Worm (Caenorhabditis elegans) whole organism, mixed stage, embryonic: ENCODE data around the gene nspe-4.
"Not testable (repeated sequence)": the region's sequence is repeated elsewhere in the genome, so short reads cannot be mapped to it uniquely, and the experiment has no call there.

Source experiments
- M03D4.4 ChIP-seq: sonication (generic microtip); optimal IDR thresholded peaks from 2 replicates; lab custom pipeline; 2017; ENCODE audit warnings: mild to moderate bottlenecking, missing genetic modification characterization, missing compliant biosample characterization
- bed-3 ChIP-seq: fragments of 200-800 bp; sonication (Bioruptor generic); optimal IDR thresholded peaks from 3 replicates; lab custom pipeline; 2018; ENCODE audit warnings: mild to moderate bottlenecking, missing genetic modification characterization, moderate library complexity, missing compliant biosample characterization
- ceh-43 ChIP-seq: fragments of 200-800 bp; sonication (Bioruptor generic); optimal IDR thresholded peaks from 2 replicates; lab custom pipeline; 2018; ENCODE audit warnings: mild to moderate bottlenecking, missing genetic modification characterization, moderate library complexity, missing compliant biosample characterization
- ceh-83 ChIP-seq: fragments of 200-800 bp; sonication (Bioruptor generic); optimal IDR thresholded peaks from 2 replicates; lab custom pipeline; 2018; ENCODE audit warnings: mild to moderate bottlenecking, missing genetic modification characterization, missing compliant biosample characterization
- ces-1 ChIP-seq: fragments of 150-350 bp; optimal IDR thresholded peaks from 2 replicates; lab custom pipeline; 2014; ENCODE audit warnings: missing biosample characterization, missing genetic modification reagents, missing genetic modification characterization
- cnd-1 ChIP-seq: fragments of 200-800 bp; sonication (Bioruptor generic); optimal IDR thresholded peaks from 2 replicates; lab custom pipeline; 2018; ENCODE audit warnings: mild to moderate bottlenecking, missing genetic modification characterization, missing compliant biosample characterization
- drap-1 ChIP-seq: fragments of 200-800 bp; sonication (Bioruptor generic); optimal IDR thresholded peaks from 3 replicates; lab custom pipeline; 2018; ENCODE audit warnings: mild to moderate bottlenecking, missing genetic modification characterization, missing compliant biosample characterization
- elt-1 ChIP-seq: sonication (generic microtip); optimal IDR thresholded peaks from 2 replicates; lab custom pipeline; 2017; ENCODE audit warnings: missing genetic modification characterization, mild to moderate bottlenecking, missing compliant biosample characterization, antibody characterized with exemption, moderate library complexity, borderline replicate concordance; ENCODE audit not compliant: insufficient read depth
- elt-3 ChIP-seq: fragments of 150-350 bp; optimal IDR thresholded peaks from 2 replicates; lab custom pipeline; 2014; ENCODE audit warnings: missing biosample characterization, missing genetic modification characterization
- flh-1 ChIP-seq: fragments of 200-800 bp; sonication (Bioruptor generic); optimal IDR thresholded peaks from 2 replicates; lab custom pipeline; 2018; ENCODE audit warnings: mild to moderate bottlenecking, missing genetic modification characterization, moderate library complexity, missing compliant biosample characterization
- ham-2 ChIP-seq: fragments of 200-800 bp; sonication (Bioruptor generic); optimal IDR thresholded peaks from 2 replicates; lab custom pipeline; 2018; ENCODE audit warnings: mild to moderate bottlenecking, missing genetic modification characterization, missing compliant biosample characterization
- hlh-1 ChIP-seq: fragments of 150-350 bp; optimal IDR thresholded peaks from 2 replicates; lab custom pipeline; 2014; ENCODE audit warnings: missing biosample characterization, missing genetic modification reagents, missing genetic modification characterization
- lin-32 ChIP-seq: fragments of 200-800 bp; sonication (Bioruptor generic); optimal IDR thresholded peaks from 2 replicates; lab custom pipeline; 2018; ENCODE audit warnings: mild to moderate bottlenecking, missing genetic modification characterization, missing compliant biosample characterization
- lsy-2 ChIP-seq: fragments of 150-350 bp; optimal IDR thresholded peaks from 2 replicates; lab custom pipeline; 2014; ENCODE audit warnings: missing biosample characterization, missing genetic modification characterization
- mab-5 ChIP-seq: fragments of 150-350 bp; optimal IDR thresholded peaks from 2 replicates; lab custom pipeline; 2014; ENCODE audit warnings: missing biosample characterization, missing genetic modification characterization
- mep-1 ChIP-seq: fragments of 150-350 bp; optimal IDR thresholded peaks from 2 replicates; lab custom pipeline; 2017; ENCODE audit warnings: missing biosample characterization, missing genetic modification reagents, missing genetic modification characterization, inconsistent platforms
- mls-2 ChIP-seq: sonication (generic microtip); optimal IDR thresholded peaks from 2 replicates; lab custom pipeline; 2016; ENCODE audit warnings: mild to moderate bottlenecking, missing genetic modification characterization, moderate library complexity, missing compliant biosample characterization
- nhr-12 ChIP-seq: fragments of 150-350 bp; optimal IDR thresholded peaks from 2 replicates; lab custom pipeline; 2014; ENCODE audit warnings: missing biosample characterization, missing genetic modification characterization
- nhr-2 ChIP-seq: fragments of 150-350 bp; optimal IDR thresholded peaks from 2 replicates; lab custom pipeline; 2014; ENCODE audit warnings: missing biosample characterization, missing genetic modification characterization
- nhr-28 ChIP-seq: fragments of 150-350 bp; optimal IDR thresholded peaks from 2 replicates; lab custom pipeline; 2014; ENCODE audit warnings: missing biosample characterization, missing genetic modification characterization
- nhr-76 ChIP-seq: sonication (generic microtip); optimal IDR thresholded peaks from 2 replicates; lab custom pipeline; 2017; ENCODE audit warnings: missing biosample characterization, missing genetic modification characterization
- pha-4 ChIP-seq: fragments of 150-350 bp; optimal IDR thresholded peaks from 2 replicates; lab custom pipeline; 2018; ENCODE audit warnings: missing biosample characterization, missing genetic modification reagents, missing genetic modification characterization
- sem-2 ChIP-seq: fragments of 200-800 bp; sonication (Bioruptor generic); optimal IDR thresholded peaks from 2 replicates; lab custom pipeline; 2018; ENCODE audit warnings: mild to moderate bottlenecking, missing genetic modification characterization, missing compliant biosample characterization
- snpc-4 ChIP-seq: fragments of 150-350 bp; optimal IDR thresholded peaks from 2 replicates; lab custom pipeline; 2014; ENCODE audit warnings: missing biosample characterization, missing genetic modification characterization
- sptf-1 ChIP-seq: sonication (generic microtip); optimal IDR thresholded peaks from 2 replicates; lab custom pipeline; 2017; ENCODE audit warnings: mild to moderate bottlenecking, missing genetic modification characterization, moderate library complexity, missing compliant biosample characterization
- tbx-8 ChIP-seq: fragments of 200-800 bp; sonication (Bioruptor generic); optimal IDR thresholded peaks from 2 replicates; lab custom pipeline; 2018; ENCODE audit warnings: mild to moderate bottlenecking, missing genetic modification characterization, moderate library complexity, missing compliant biosample characterization
- unc-120 ChIP-seq: sonication (generic microtip); optimal IDR thresholded peaks from 2 replicates; lab custom pipeline; 2017; ENCODE audit warnings: missing genetic modification characterization, missing compliant biosample characterization; ENCODE audit not compliant: poor library complexity, severe bottlenecking
- unc-62 ChIP-seq: fragments of 150-350 bp; optimal IDR thresholded peaks from 2 replicates; lab custom pipeline; 2014; ENCODE audit warnings: missing biosample characterization, missing genetic modification reagents, missing genetic modification characterization
- zip-8 ChIP-seq: fragments of 150-350 bp; optimal IDR thresholded peaks from 2 replicates; lab custom pipeline; 2014; ENCODE audit warnings: missing biosample characterization, missing genetic modification characterization
- ztf-11 ChIP-seq: fragments of 150-350 bp; optimal IDR thresholded peaks from 2 replicates; lab custom pipeline; 2014; ENCODE audit warnings: missing biosample characterization, missing genetic modification characterization

The nspe-4 gene

ce11 chrII:12620764-12621163, 8.4 kb downstream of the nspe-4 start, which contains the start of gene nspe-1:
Gene nspe-1, minus strand, starts transcription at chrII:12620864.
- TF ChIP-seq lin-32 (GFP tag; lab: Kevin White, UChicago): no peak

DNA sequence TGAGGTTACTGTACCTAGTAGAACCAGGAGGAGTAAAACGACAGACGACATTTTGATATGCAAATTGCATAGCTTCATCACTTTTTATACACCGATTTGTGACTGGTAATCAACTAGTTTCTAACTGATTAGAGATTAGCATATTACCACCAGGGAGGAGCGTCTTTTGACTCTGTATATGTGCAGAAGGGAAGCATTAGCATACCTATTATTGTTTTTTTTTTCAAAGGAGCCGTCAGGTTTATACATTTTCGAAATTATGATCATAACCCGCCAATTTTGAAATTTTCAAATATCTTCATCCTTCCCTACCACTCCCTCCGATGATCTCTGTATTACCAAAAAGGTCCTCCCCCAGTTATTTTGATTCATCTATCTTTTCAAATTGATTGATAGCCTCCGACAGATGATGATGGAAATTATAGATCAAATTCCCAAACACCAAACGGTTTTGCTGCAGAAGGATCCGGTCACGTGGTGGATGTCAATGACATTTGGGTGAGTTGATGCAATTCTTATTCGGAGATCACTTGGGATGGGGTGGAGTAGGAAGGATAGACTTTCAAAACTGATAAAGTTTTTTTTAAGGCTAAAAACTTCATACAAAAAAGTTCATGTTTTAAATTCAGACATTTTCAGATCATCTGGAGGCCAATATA, 9.7 kb downstream of the nspe-4 start, which contains the start of gene nspe-8:
Gene nspe-8, minus strand, starts transcription at position 51 of the 659 bp plus-strand sequence.
- no peak for TF ChIP-seq zip-8 (tag; lab: Kevin White, UChicago)
- no peak for TF ChIP-seq lsy-2 (tag; lab: Kevin White, UChicago)
- no peak for TF ChIP-seq elt-3
- no peak for TF ChIP-seq drap-1
- no peak for TF ChIP-seq M03D4.4 (tag; lab: Kevin White, UChicago)
- TF ChIP-seq ceh-83 (GFP tag; lab: Kevin White, UChicago): no peak
- no peak for TF ChIP-seq cnd-1 (tag; lab: Kevin White, UChicago)
- TF ChIP-seq mls-2 (tag; lab: Kevin White, UChicago): no peak
- no peak for TF ChIP-seq sem-2 (GFP tag; lab: Kevin White, UChicago)
- no peak for TF ChIP-seq sptf-1
- TF ChIP-seq unc-120 (tag; lab: Kevin White, UChicago): no peak
- no peak for TF ChIP-seq bed-3
- TF ChIP-seq nhr-28: no peak
- TF ChIP-seq snpc-4 (tag; lab: Kevin White, UChicago): no peak
- TF ChIP-seq lin-32 (GFP tag; lab: Kevin White, UChicago): no peak
- TF ChIP-seq mep-1 (tag; lab: Kevin White, UChicago): no peak
- TF ChIP-seq ceh-43 (GFP tag; lab: Kevin White, UChicago): no peak
- TF ChIP-seq nhr-12 (tag; lab: Kevin White, UChicago): no peak
- TF ChIP-seq pha-4 (tag; lab: Kevin White, UChicago): no peak

DNA sequence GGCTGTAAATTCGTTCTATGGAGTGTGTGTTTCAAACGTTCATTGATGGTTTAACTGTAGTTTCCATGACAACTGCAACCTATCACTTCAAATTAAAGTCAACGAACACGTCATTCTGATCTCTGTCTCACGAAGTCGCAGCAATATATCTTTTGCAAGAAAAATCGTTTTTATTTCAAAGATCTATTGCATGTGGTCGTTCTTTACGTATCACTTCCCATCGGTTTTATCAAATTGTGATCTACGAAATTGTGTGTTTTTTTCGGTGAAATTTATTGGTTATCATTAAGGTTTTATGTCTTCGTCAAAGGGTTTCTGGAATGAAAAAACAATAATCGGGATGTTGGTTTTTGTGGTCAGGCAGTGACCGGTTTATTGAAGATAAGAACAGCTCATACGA, 10.5 kb downstream of the nspe-4 start:
- TF ChIP-seq nhr-2 (tag; lab: Kevin White, UChicago): no peak
- no peak for TF ChIP-seq ham-2 (GFP tag; lab: Kevin White, UChicago)
- TF ChIP-seq unc-62 (GFP tag; lab: Kevin White, UChicago): no peak
- TF ChIP-seq flh-1 (GFP tag; lab: Kevin White, UChicago): no peak
- TF ChIP-seq, all 35 proteins: peak for 0

DNA sequence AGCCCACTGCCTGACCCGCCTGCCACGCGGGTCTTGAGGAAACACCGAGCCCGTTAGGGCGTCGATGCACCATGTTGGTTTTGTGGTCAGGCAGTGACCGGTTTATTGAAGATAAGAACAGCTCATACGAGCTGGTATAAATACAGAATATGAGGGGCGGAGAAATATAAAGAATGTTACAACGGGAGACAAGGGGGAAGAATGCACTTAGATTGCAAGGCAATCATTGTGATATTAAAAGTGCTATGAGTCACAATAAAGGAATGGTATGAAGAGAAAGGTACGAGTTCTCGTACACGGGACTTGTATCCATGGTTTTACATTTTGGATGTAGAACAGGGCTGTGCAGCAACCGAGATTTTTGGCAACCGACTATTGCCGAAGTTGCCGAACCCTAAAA, 12.1 kb downstream of the nspe-4 start, which contains the start of gene Y38E10A.14:
Gene Y38E10A.14, minus strand, starts transcription at position 101 of the 400 bp plus-strand sequence.
- TF ChIP-seq bed-3; snpc-4 (tag; lab: Kevin White, UChicago); ham-2 (GFP tag; lab: Kevin White, UChicago): not testable (repeated sequence)

DNA sequence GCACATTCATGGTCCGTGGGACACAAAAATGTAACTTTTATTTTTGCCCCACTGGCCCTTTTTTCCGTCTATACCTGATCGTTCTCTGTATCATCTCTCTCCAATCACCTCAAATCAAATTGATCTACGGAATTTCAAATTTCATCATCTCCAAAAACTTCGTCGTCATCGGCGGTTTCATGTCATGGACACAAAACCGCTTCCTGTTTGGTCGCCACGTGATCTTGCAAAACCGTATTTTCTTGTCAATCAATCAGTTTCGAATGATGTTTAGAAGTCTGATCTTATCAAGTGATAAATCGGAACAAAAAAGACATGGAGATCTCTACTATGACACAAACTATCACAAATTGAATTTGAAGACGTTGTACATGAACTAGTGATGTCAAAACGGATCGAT, 13.4 kb downstream of the nspe-4 start:
- no peak for TF ChIP-seq elt-1 (tag; lab: Kevin White, UChicago)
- TF ChIP-seq tbx-8 (GFP tag; lab: Kevin White, UChicago): no peak
- TF ChIP-seq nhr-12 (tag; lab: Kevin White, UChicago): no peak
- TF ChIP-seq mab-5 (tag; lab: Kevin White, UChicago): no peak
- TF ChIP-seq cnd-1 (tag; lab: Kevin White, UChicago): no peak
- TF ChIP-seq nhr-76 (tag; lab: Kevin White, UChicago): no peak
- no peak for TF ChIP-seq hlh-1 (tag; lab: Kevin White, UChicago)
- TF ChIP-seq mls-2 (tag; lab: Kevin White, UChicago): no peak
- TF ChIP-seq snpc-4 (tag; lab: Kevin White, UChicago): no peak
- no peak for TF ChIP-seq unc-120 (tag; lab: Kevin White, UChicago)

- TF ChIP-seq pha-4 (tag; lab: Kevin White, UChicago) (no peak), sem-2 (GFP tag; lab: Kevin White, UChicago) (no peak), elt-1 (tag; lab: Kevin White, UChicago) (no peak), nhr-28 (no peak), mep-1 (tag; lab: Kevin White, UChicago) (no peak), mls-2 (tag; lab: Kevin White, UChicago) (no peak), zip-8 (tag; lab: Kevin White, UChicago) (no peak), mab-5 (tag; lab: Kevin White, UChicago) (no peak), ceh-43 (GFP tag; lab: Kevin White, UChicago) (no peak), ces-1 (GFP tag; lab: Kevin White, UChicago) (no peak), cnd-1 (tag; lab: Kevin White, UChicago) (no peak), nhr-12 (tag; lab: Kevin White, UChicago) (no peak), elt-3 (no peak), flh-1 (GFP tag; lab: Kevin White, UChicago) (no peak), ztf-11 (tag; lab: Kevin White, UChicago) (no peak)
These were observed 13.9 kb downstream of the nspe-4 start for ce11 chrII:12626120-12626624.
